Fruit fly (Drosophila melanogaster): ENCODE data around the gene Obp18a.

DNA sequence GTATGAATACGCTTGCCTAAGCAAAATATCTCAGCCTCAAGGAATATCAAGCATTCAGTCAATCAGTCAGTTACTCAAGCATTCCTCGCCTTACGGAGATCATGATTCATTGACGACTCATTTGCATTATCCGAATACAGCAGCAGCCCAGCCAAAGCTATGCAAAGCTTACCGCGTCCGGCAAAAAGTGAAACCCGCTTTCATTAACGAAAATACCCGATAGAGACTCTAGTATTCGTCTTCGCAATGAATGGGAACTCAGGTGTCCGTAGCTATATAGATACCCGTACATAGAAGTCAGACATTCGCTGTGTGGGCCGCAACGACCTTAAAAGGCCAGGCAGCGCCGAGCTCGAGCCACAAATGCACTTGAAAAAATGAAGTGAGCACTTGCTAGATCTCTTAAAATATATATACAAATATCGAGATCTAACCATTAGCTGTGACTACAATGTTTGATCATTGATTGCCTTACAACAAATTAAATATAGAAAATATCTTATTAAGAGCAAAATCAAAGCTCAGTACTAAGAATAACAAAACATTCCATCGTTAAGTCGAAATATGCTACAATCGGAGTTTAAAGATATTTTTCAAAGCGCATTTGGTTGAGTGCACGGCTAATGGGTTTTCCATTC is 9.2 kb upstream of the Obp18a start:
- no peak for TF ChIP-seq CG8478 (optimal IDR thresholded peaks at IDR 0.05)
- TF ChIP-seq CTCF (optimal IDR thresholded peaks at IDR 0.05), result no peak

All from S2 (cell line).